Worm (Caenorhabditis elegans): ENCODE measurements around the gene R102.2.

The R102.2 gene

ce11 chrIV:10734527-10735436 is 47.4 kb downstream of the R102.2 start, which contains the start of the genes orc-5 and cyb-1 (continued):
- TF ChIP-seq K09A11.1 (tag; optimal IDR thresholded peaks at IDR 0.05; ENCODE audit: insufficient read depth) (no peak), zip-5 (tag; optimal IDR thresholded peaks at IDR 0.05) (no peak), pros-1 (tag; optimal IDR thresholded peaks at IDR 0.05) (no peak), eyg-1 (tag; optimal IDR thresholded peaks at IDR 0.05) (no peak), C08G9.2 (tag; optimal IDR thresholded peaks at IDR 0.05) (no peak), ahr-1 (tag; optimal IDR thresholded peaks at IDR 0.05) (no peak), ceh-19 (GFP tag; optimal IDR thresholded peaks at IDR 0.05) (no peak), madf-2 (tag; optimal IDR thresholded peaks at IDR 0.05) (no peak), hlh-8 (tag; optimal IDR thresholded peaks at IDR 0.05) (no peak), ztf-16 (tag; optimal IDR thresholded peaks at IDR 0.05) (no peak), ref-2 (tag; optimal IDR thresholded peaks at IDR 0.05) (no peak), ceh-6 (GFP tag; optimal IDR thresholded peaks at IDR 0.05) (no peak), unc-86 (tag; optimal IDR thresholded peaks at IDR 0.05) (no peak), sox-2 (GFP tag; IDR thresholded peaks at IDR 0.05) (no peak)

- TF ChIP-seq unc-42 (tag; optimal IDR thresholded peaks at IDR 0.05) = no peak
- TF ChIP-seq pax-1 (tag; optimal IDR thresholded peaks at IDR 0.05) = no peak
- TF ChIP-seq pqm-1 (tag; optimal IDR thresholded peaks at IDR 0.05) = no peak
- TF ChIP-seq hlh-6 (tag; optimal IDR thresholded peaks at IDR 0.05) = no peak
- no peak for TF ChIP-seq elt-4 (tag; optimal IDR thresholded peaks at IDR 0.05)
- TF ChIP-seq ceh-19 (GFP tag; optimal IDR thresholded peaks at IDR 0.05) = no peak
- TF ChIP-seq mec-3 (tag; optimal IDR thresholded peaks at IDR 0.05; ENCODE audit: borderline replicate concordance) = no peak
- TF ChIP-seq unc-3 (GFP tag; conservative IDR thresholded peaks at IDR 0.05) = no peak
- TF ChIP-seq unc-3 (tag; optimal IDR thresholded peaks at IDR 0.05) = no peak
- TF ChIP-seq Y22D7AL.16 (tag; optimal IDR thresholded peaks at IDR 0.05) = no peak
Observed at ce11 chrIV:10737011-10737553, 49.7 kb downstream of the R102.2 start, which contains the start of gene grl-21. Gene grl-21 (plus strand): TSS chrIV:10737474.
